Worm (Caenorhabditis elegans) whole organism, mixed stage, embryonic: ENCODE measurements around the gene F23B12.1.

Source experiments
- bed-3 ChIP-seq: fragments of 200-800 bp; sonication (Bioruptor generic); optimal IDR thresholded peaks from 3 replicates; lab custom pipeline; 2018; ENCODE audit warnings: mild to moderate bottlenecking, missing genetic modification characterization, moderate library complexity, missing compliant biosample characterization
- blmp-1 ChIP-seq: fragments of 150-350 bp; optimal IDR thresholded peaks from 2 replicates; lab custom pipeline; 2014; ENCODE audit warnings: missing biosample characterization, missing genetic modification characterization
- ceh-39 ChIP-seq: fragments of 150-350 bp; optimal IDR thresholded peaks from 2 replicates; lab custom pipeline; 2014; ENCODE audit warnings: missing biosample characterization, missing genetic modification characterization
- ceh-43 ChIP-seq: fragments of 200-800 bp; sonication (Bioruptor generic); optimal IDR thresholded peaks from 2 replicates; lab custom pipeline; 2018; ENCODE audit warnings: mild to moderate bottlenecking, missing genetic modification characterization, moderate library complexity, missing compliant biosample characterization
- ceh-83 ChIP-seq: fragments of 200-800 bp; sonication (Bioruptor generic); optimal IDR thresholded peaks from 2 replicates; lab custom pipeline; 2018; ENCODE audit warnings: mild to moderate bottlenecking, missing genetic modification characterization, missing compliant biosample characterization
- ces-1 ChIP-seq: fragments of 150-350 bp; optimal IDR thresholded peaks from 2 replicates; lab custom pipeline; 2014; ENCODE audit warnings: missing biosample characterization, missing genetic modification reagents, missing genetic modification characterization
- cnd-1 ChIP-seq: fragments of 200-800 bp; sonication (Bioruptor generic); optimal IDR thresholded peaks from 2 replicates; lab custom pipeline; 2018; ENCODE audit warnings: mild to moderate bottlenecking, missing genetic modification characterization, missing compliant biosample characterization
- drap-1 ChIP-seq: fragments of 200-800 bp; sonication (Bioruptor generic); optimal IDR thresholded peaks from 3 replicates; lab custom pipeline; 2018; ENCODE audit warnings: mild to moderate bottlenecking, missing genetic modification characterization, missing compliant biosample characterization
- elt-1 ChIP-seq: sonication (generic microtip); optimal IDR thresholded peaks from 2 replicates; lab custom pipeline; 2017; ENCODE audit warnings: missing genetic modification characterization, mild to moderate bottlenecking, missing compliant biosample characterization, antibody characterized with exemption, moderate library complexity, borderline replicate concordance; ENCODE audit not compliant: insufficient read depth
- elt-3 ChIP-seq: fragments of 150-350 bp; optimal IDR thresholded peaks from 2 replicates; lab custom pipeline; 2014; ENCODE audit warnings: missing biosample characterization, missing genetic modification characterization
- flh-1 ChIP-seq: fragments of 200-800 bp; sonication (Bioruptor generic); optimal IDR thresholded peaks from 2 replicates; lab custom pipeline; 2018; ENCODE audit warnings: mild to moderate bottlenecking, missing genetic modification characterization, moderate library complexity, missing compliant biosample characterization
- ham-2 ChIP-seq: fragments of 200-800 bp; sonication (Bioruptor generic); optimal IDR thresholded peaks from 2 replicates; lab custom pipeline; 2018; ENCODE audit warnings: mild to moderate bottlenecking, missing genetic modification characterization, missing compliant biosample characterization
- hlh-1 ChIP-seq: fragments of 150-350 bp; optimal IDR thresholded peaks from 2 replicates; lab custom pipeline; 2014; ENCODE audit warnings: missing biosample characterization, missing genetic modification reagents, missing genetic modification characterization
- lin-13 ChIP-seq: fragments of 150-350 bp; optimal IDR thresholded peaks from 2 replicates; lab custom pipeline; 2014; ENCODE audit warnings: missing biosample characterization, missing genetic modification characterization
- lin-32 ChIP-seq: fragments of 200-800 bp; sonication (Bioruptor generic); optimal IDR thresholded peaks from 2 replicates; lab custom pipeline; 2018; ENCODE audit warnings: mild to moderate bottlenecking, missing genetic modification characterization, missing compliant biosample characterization
- lsy-2 ChIP-seq: fragments of 150-350 bp; optimal IDR thresholded peaks from 2 replicates; lab custom pipeline; 2014; ENCODE audit warnings: missing biosample characterization, missing genetic modification characterization
- mab-5 ChIP-seq: fragments of 150-350 bp; optimal IDR thresholded peaks from 2 replicates; lab custom pipeline; 2014; ENCODE audit warnings: missing biosample characterization, missing genetic modification characterization
- mep-1 ChIP-seq: fragments of 150-350 bp; optimal IDR thresholded peaks from 2 replicates; lab custom pipeline; 2017; ENCODE audit warnings: missing biosample characterization, missing genetic modification reagents, missing genetic modification characterization, inconsistent platforms
- mls-2 ChIP-seq: sonication (generic microtip); optimal IDR thresholded peaks from 2 replicates; lab custom pipeline; 2016; ENCODE audit warnings: mild to moderate bottlenecking, missing genetic modification characterization, moderate library complexity, missing compliant biosample characterization
- nhr-12 ChIP-seq: fragments of 150-350 bp; optimal IDR thresholded peaks from 2 replicates; lab custom pipeline; 2014; ENCODE audit warnings: missing biosample characterization, missing genetic modification characterization
- nhr-2 ChIP-seq: fragments of 150-350 bp; optimal IDR thresholded peaks from 2 replicates; lab custom pipeline; 2014; ENCODE audit warnings: missing biosample characterization, missing genetic modification characterization
- nhr-237 ChIP-seq: fragments of 150-350 bp; optimal IDR thresholded peaks from 2 replicates; lab custom pipeline; 2014; ENCODE audit warnings: missing biosample characterization, missing genetic modification characterization
- nhr-28 ChIP-seq: fragments of 150-350 bp; optimal IDR thresholded peaks from 2 replicates; lab custom pipeline; 2014; ENCODE audit warnings: missing biosample characterization, missing genetic modification characterization
- nhr-76 ChIP-seq: sonication (generic microtip); optimal IDR thresholded peaks from 2 replicates; lab custom pipeline; 2017; ENCODE audit warnings: missing biosample characterization, missing genetic modification characterization
- sem-2 ChIP-seq: fragments of 200-800 bp; sonication (Bioruptor generic); optimal IDR thresholded peaks from 2 replicates; lab custom pipeline; 2018; ENCODE audit warnings: mild to moderate bottlenecking, missing genetic modification characterization, missing compliant biosample characterization
- snpc-4 ChIP-seq: fragments of 150-350 bp; optimal IDR thresholded peaks from 2 replicates; lab custom pipeline; 2014; ENCODE audit warnings: missing biosample characterization, missing genetic modification characterization
- sptf-1 ChIP-seq: sonication (generic microtip); optimal IDR thresholded peaks from 2 replicates; lab custom pipeline; 2017; ENCODE audit warnings: mild to moderate bottlenecking, missing genetic modification characterization, moderate library complexity, missing compliant biosample characterization
- tbx-8 ChIP-seq: fragments of 200-800 bp; sonication (Bioruptor generic); optimal IDR thresholded peaks from 2 replicates; lab custom pipeline; 2018; ENCODE audit warnings: mild to moderate bottlenecking, missing genetic modification characterization, moderate library complexity, missing compliant biosample characterization
- unc-120 ChIP-seq: sonication (generic microtip); optimal IDR thresholded peaks from 2 replicates; lab custom pipeline; 2017; ENCODE audit warnings: missing genetic modification characterization, missing compliant biosample characterization; ENCODE audit not compliant: poor library complexity, severe bottlenecking
- unc-39 ChIP-seq: fragments of 150-350 bp; optimal IDR thresholded peaks from 2 replicates; lab custom pipeline; 2014; ENCODE audit warnings: missing biosample characterization, missing genetic modification characterization
- unc-62 ChIP-seq: fragments of 150-350 bp; optimal IDR thresholded peaks from 2 replicates; lab custom pipeline; 2014; ENCODE audit warnings: missing biosample characterization, missing genetic modification reagents, missing genetic modification characterization
- zip-8 ChIP-seq: fragments of 150-350 bp; optimal IDR thresholded peaks from 2 replicates; lab custom pipeline; 2014; ENCODE audit warnings: missing biosample characterization, missing genetic modification characterization
- ztf-11 ChIP-seq: fragments of 150-350 bp; optimal IDR thresholded peaks from 2 replicates; lab custom pipeline; 2014; ENCODE audit warnings: missing biosample characterization, missing genetic modification characterization

F23B12.1 gene

DNA sequence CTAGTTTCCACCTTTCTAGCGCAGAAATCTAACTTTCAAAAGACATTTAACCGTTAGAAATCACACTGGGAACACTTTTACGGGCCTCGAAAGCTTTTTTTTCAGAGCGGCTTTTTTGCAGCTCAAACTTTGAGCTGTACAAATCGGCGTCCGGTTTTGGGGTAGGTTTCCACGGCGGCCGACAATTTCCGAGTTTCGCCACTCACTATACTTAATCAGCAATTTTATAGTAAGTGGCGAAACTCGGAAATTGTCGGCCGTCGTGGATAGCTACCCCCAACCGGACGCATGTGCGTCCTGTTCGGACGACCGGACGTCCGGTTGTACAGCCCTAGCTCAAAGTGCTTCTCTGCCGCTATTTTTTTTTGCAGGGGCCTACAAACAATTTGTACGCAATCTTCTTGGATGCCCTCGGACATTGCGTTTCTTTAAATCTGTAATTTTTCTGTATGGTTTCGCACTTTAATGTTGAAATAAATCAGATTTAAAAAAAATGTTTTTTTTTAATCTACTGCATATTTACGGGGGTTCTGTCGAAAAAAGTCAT, 32.8 kb upstream of the F23B12.1 start:
- no peak for TF ChIP-seq unc-120 (tag; lab: Kevin White, UChicago)
- no peak for TF ChIP-seq mep-1 (tag; lab: Kevin White, UChicago)
- TF ChIP-seq bed-3 (GFP tag; lab: Kevin White, UChicago): no peak
- no peak for TF ChIP-seq nhr-2 (tag; lab: Kevin White, UChicago)
- TF ChIP-seq lin-13 (tag; lab: Kevin White, UChicago): no peak
- TF ChIP-seq ceh-43: no peak
- no peak for TF ChIP-seq drap-1
- no peak for TF ChIP-seq hlh-1 (tag; lab: Kevin White, UChicago)
- no peak for TF ChIP-seq snpc-4 (tag; lab: Kevin White, UChicago)
- TF ChIP-seq lsy-2: no peak
- no peak for TF ChIP-seq ceh-39 (tag; lab: Kevin White, UChicago)
- TF ChIP-seq tbx-8: no peak
- no peak for TF ChIP-seq mls-2
- TF ChIP-seq mab-5 (tag; lab: Kevin White, UChicago): no peak
- TF ChIP-seq elt-1 (tag; lab: Kevin White, UChicago): no peak
- TF ChIP-seq nhr-237: no peak
- TF ChIP-seq lin-32 (GFP tag; lab: Kevin White, UChicago): no peak
- TF ChIP-seq zip-8 (tag; lab: Kevin White, UChicago): no peak
- no peak for TF ChIP-seq flh-1 (GFP tag; lab: Kevin White, UChicago)
- TF ChIP-seq elt-3: no peak

DNA sequence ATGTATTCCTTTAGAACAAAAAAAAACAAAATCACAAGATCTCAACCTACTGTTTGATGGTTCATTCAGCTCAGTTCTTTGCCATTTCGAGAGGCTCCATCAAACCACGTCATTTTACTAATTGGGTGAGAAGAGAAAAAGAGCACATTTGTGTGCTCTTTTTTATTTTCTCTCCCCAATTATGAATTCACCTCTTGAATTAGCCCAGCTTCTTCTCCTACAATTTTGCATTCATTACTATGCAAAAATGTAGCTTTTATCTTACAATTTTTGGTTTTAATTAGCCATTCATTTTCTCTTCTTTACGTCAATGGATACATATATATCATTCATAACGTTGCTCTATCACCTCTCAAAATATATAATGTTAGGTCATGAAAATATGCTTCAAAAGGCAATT, 23.3 kb upstream of the F23B12.1 start:
- TF ChIP-seq tbx-8 (no peak), nhr-2 (tag; lab: Kevin White, UChicago) (no peak), zip-8 (tag; lab: Kevin White, UChicago) (no peak), sptf-1 (tag; lab: Kevin White, UChicago) (no peak)
- TF ChIP-seq, all 35 proteins: peak for 0

DNA sequence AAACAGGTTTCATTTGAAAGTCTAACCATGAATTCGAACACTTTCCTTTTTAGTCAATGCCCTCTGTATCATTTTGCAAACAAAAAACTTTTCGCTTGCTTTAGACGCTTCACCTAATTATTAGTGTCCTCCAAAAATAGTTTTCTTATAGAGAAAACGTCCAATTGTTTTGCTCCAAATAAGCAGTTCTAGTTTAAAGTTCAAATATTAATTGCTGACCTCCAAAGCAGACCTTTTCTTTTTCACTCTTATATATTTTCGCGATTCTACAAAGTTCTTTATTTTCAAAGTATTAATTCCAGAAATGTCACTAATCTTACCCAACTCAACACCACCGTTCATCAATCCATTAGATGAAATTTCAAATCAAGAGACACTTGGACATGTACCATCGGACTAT, 20.2 kb upstream of the F23B12.1 start, which contains the start of gene gnrr-2:
gnrr-2 (plus strand) TSS at position 301 of the 400 bp plus-strand sequence.
- TF ChIP-seq mab-5 (tag; lab: Kevin White, UChicago) (no peak), zip-8 (tag; lab: Kevin White, UChicago) (no peak), unc-62 (GFP tag; lab: Kevin White, UChicago) (no peak), elt-1 (tag; lab: Kevin White, UChicago) (no peak), unc-120 (tag; lab: Kevin White, UChicago) (no peak), cnd-1 (tag; lab: Kevin White, UChicago) (no peak), ces-1 (GFP tag; lab: Kevin White, UChicago) (no peak), ztf-11 (no peak), nhr-28 (tag; lab: Kevin White, UChicago) (no peak), bed-3 (GFP tag; lab: Kevin White, UChicago) (no peak), flh-1 (GFP tag; lab: Kevin White, UChicago) (no peak), ceh-39 (tag; lab: Kevin White, UChicago) (no peak)

DNA sequence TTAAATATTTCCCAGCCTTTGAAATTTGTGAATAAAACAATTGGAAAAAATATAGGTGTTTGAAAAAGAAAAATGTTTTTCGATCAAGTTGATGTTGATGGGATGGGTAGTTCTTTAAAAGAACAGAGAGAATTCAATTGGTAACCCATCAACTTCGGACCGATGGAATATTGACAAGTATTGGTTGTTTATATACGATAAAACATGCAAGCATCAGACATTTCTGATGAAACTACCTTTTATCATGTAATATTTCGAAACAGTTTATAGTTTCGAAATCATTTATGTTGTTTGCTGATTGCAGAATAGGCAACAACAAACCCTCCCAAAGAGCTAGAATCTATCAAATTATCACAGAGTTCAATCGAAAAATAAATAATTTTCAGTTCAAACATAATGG, 19.1 kb upstream of the F23B12.1 start:
- TF ChIP-seq drap-1 (no peak), hlh-1 (tag; lab: Kevin White, UChicago) (no peak), ham-2 (GFP tag; lab: Kevin White, UChicago) (no peak), nhr-2 (tag; lab: Kevin White, UChicago) (no peak), cnd-1 (tag; lab: Kevin White, UChicago) (no peak)

DNA sequence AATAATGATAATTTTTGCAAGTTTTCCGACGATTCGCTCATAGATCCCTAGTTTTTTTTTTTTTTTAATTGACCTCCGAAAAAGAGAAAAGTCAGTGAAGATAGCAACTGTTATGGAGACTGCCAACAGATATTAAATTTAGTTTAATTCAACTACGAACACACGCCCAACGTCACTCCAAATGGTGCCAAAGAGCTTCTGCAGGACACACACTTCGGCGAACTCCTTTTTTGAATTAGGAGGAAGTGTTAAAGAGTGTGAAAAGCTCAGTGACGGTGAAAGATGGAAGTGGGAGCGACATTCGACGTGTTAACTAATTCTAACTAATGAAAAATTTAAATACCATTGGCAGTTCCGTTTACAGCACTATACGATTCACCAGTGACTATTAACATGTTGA, 17.0 kb upstream of the F23B12.1 start:
- no peak for TF ChIP-seq ceh-83 (GFP tag; lab: Kevin White, UChicago)
- no peak for TF ChIP-seq nhr-237
- TF ChIP-seq blmp-1: no peak
- TF ChIP-seq mab-5 (tag; lab: Kevin White, UChicago): no peak
- no peak for TF ChIP-seq nhr-76 (tag; lab: Kevin White, UChicago)
- no peak for TF ChIP-seq nhr-28 (tag; lab: Kevin White, UChicago)
- TF ChIP-seq zip-8 (tag; lab: Kevin White, UChicago): no peak
- no peak for TF ChIP-seq drap-1
- TF ChIP-seq hlh-1 (tag; lab: Kevin White, UChicago): no peak
- no peak for TF ChIP-seq sem-2 (GFP tag; lab: Kevin White, UChicago)
- TF ChIP-seq lin-32 (GFP tag; lab: Kevin White, UChicago): no peak
- no peak for TF ChIP-seq sptf-1 (tag; lab: Kevin White, UChicago)
- no peak for TF ChIP-seq unc-39 (tag; lab: Kevin White, UChicago)
- no peak for TF ChIP-seq nhr-12
